Worm (Caenorhabditis elegans): ENCODE measurements around the gene sru-40.

The sru-40 gene

DNA sequence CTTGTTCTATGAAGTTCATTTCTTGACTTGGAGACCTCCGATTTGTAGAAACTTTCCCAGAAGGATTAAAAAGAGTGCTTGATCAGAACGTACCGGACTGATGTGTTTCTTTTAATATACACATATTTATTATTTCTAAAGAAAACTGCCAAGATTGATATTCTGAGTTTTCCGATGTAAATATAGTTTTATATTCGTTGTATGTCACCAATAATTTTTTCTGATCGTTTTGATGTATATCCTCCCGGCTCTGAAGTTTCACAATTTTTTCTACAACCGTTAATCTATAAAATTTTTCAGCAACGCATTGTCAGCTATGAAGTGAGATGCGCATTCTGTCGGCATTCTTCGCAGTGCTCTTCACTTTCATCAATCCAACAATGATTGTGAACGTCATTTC is 37.2 kb downstream of the sru-40 start, which contains the start of gene F46B6.9:
Gene F46B6.9, plus strand, starts transcription at position 301 of the 400 bp plus-strand sequence.
- TF ChIP-seq tbx-8 (GFP tag; optimal IDR thresholded peaks at IDR 0.05) (no peak), mab-5 (tag; optimal IDR thresholded peaks at IDR 0.05) (no peak), hlh-1 (tag; optimal IDR thresholded peaks at IDR 0.05) (no peak), nhr-28 (tag; optimal IDR thresholded peaks at IDR 0.05) (no peak), lsy-2 (tag; optimal IDR thresholded peaks at IDR 0.05) (no peak), ceh-83 (GFP tag; optimal IDR thresholded peaks at IDR 0.05) (no peak), ceh-43 (GFP tag; optimal IDR thresholded peaks at IDR 0.05) (no peak), unc-39 (tag; optimal IDR thresholded peaks at IDR 0.05) (no peak), lin-32 (GFP tag; optimal IDR thresholded peaks at IDR 0.05) (no peak), unc-120 (tag; optimal IDR thresholded peaks at IDR 0.05; ENCODE audit: poor library complexity, severe bottlenecking) (no peak), elt-3 (tag; optimal IDR thresholded peaks at IDR 0.05) (no peak), blmp-1 (tag; optimal IDR thresholded peaks at IDR 0.05) (no peak), cnd-1 (tag; optimal IDR thresholded peaks at IDR 0.05) (no peak)

DNA sequence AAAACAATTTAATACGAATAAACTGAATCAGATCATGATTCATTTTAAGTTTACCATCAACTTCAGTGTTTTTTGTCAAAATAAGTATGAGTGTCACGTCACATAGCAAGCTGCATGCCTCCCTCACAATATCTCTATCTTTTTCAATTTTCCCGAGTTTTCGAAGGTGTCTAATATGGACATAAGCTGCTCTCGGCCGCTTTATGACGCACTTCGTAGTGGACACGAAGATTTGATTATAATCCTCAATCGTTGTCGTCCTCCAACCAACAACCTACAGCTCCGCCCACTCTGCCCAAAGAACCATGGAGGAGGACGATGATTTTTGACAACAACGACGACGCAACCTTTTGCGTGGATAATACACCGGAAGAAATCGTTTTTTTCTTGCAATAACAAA is 37.8 kb downstream of the sru-40 start:
- TF ChIP-seq ztf-11 (tag; optimal IDR thresholded peaks at IDR 0.05) (no peak), unc-62 (GFP tag; optimal IDR thresholded peaks at IDR 0.05) (no peak), nhr-76 (tag; optimal IDR thresholded peaks at IDR 0.05) (no peak), mep-1 (tag; optimal IDR thresholded peaks at IDR 0.05) (no peak), snpc-4 (tag; optimal IDR thresholded peaks at IDR 0.05) (no peak), ces-1 (GFP tag; optimal IDR thresholded peaks at IDR 0.05) (peak; percentile 17), hlh-1 (tag; optimal IDR thresholded peaks at IDR 0.05) (no peak)

DNA sequence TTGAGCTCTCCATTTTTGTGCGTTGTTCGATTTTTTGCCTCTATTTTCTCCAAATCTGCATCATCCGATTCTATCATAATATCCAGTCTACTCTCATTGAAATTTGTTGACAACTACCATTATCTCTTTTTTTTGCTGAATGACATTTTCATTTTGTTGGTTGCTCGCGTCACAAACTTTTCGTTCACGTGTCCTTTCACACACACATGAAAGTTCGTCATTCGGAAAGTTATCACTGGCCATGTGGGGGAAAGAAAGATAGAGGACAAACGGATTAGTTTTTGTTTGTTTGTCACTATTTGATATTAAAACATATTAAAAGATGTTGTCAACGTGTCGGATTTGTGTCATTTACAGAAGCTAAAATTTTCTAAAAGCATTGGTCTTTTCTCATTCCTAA is 38.8 kb downstream of the sru-40 start:
- no peak for TF ChIP-seq elt-1 (tag; optimal IDR thresholded peaks at IDR 0.05; ENCODE audit: borderline replicate concordance, insufficient read depth)
- no peak for TF ChIP-seq pha-4 (tag; optimal IDR thresholded peaks at IDR 0.05)
- no peak for TF ChIP-seq ceh-83 (GFP tag; optimal IDR thresholded peaks at IDR 0.05)
- no peak for TF ChIP-seq blmp-1 (tag; optimal IDR thresholded peaks at IDR 0.05)
- TF ChIP-seq M03D4.4 (tag; optimal IDR thresholded peaks at IDR 0.05), result no peak
- TF ChIP-seq unc-39 (tag; optimal IDR thresholded peaks at IDR 0.05), result no peak
- no peak for TF ChIP-seq flh-1 (GFP tag; optimal IDR thresholded peaks at IDR 0.05)
- TF ChIP-seq unc-62 (GFP tag; optimal IDR thresholded peaks at IDR 0.05), result no peak
- TF ChIP-seq nhr-2 (tag; optimal IDR thresholded peaks at IDR 0.05), result no peak
- TF ChIP-seq ztf-11 (tag; optimal IDR thresholded peaks at IDR 0.05), result no peak
- TF ChIP-seq lin-13 (tag; optimal IDR thresholded peaks at IDR 0.05), result no peak
- no peak for TF ChIP-seq ces-1 (GFP tag; optimal IDR thresholded peaks at IDR 0.05)
- no peak for TF ChIP-seq bed-3 (GFP tag; optimal IDR thresholded peaks at IDR 0.05)
- no peak for TF ChIP-seq sem-2 (GFP tag; optimal IDR thresholded peaks at IDR 0.05)
- TF ChIP-seq tbx-8 (GFP tag; optimal IDR thresholded peaks at IDR 0.05), result no peak
- no peak for TF ChIP-seq ceh-43 (GFP tag; optimal IDR thresholded peaks at IDR 0.05)
- no peak for TF ChIP-seq unc-120 (tag; optimal IDR thresholded peaks at IDR 0.05; ENCODE audit: poor library complexity, severe bottlenecking)
- no peak for TF ChIP-seq zip-8 (tag; optimal IDR thresholded peaks at IDR 0.05)

DNA sequence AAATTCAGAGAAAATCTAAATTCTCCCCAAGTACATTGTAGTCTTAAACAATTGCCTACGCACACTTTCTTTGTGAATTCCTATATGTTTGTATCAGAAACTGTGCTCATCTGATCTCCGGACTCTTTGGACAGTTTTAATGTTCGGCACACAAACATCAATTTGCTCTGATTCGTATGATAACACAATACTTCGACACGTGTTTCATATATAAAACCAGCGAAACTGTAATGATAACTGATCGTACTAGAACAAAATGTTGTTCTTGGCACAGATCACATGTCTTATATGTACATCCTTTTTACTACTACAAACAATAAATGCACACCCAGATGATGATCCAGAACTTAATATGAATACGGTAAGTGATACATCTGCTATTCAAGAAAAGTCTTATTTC is 42.5 kb downstream of the sru-40 start, which contains the start of gene lipl-2:
Gene lipl-2, plus strand, starts transcription at position 236 of the 400 bp plus-strand sequence.
- no peak for TF ChIP-seq ham-2 (GFP tag; optimal IDR thresholded peaks at IDR 0.05)
- TF ChIP-seq tbx-8 (GFP tag; optimal IDR thresholded peaks at IDR 0.05), result no peak
- no peak for TF ChIP-seq elt-1 (tag; optimal IDR thresholded peaks at IDR 0.05; ENCODE audit: borderline replicate concordance, insufficient read depth)
- no peak for TF ChIP-seq zip-8 (tag; optimal IDR thresholded peaks at IDR 0.05)
- TF ChIP-seq unc-120 (tag; optimal IDR thresholded peaks at IDR 0.05; ENCODE audit: poor library complexity, severe bottlenecking), result no peak
- TF ChIP-seq unc-39 (tag; optimal IDR thresholded peaks at IDR 0.05), result no peak
- no peak for TF ChIP-seq ceh-39 (tag; optimal IDR thresholded peaks at IDR 0.05)
- TF ChIP-seq hlh-1 (tag; optimal IDR thresholded peaks at IDR 0.05), result no peak
- TF ChIP-seq bed-3 (GFP tag; optimal IDR thresholded peaks at IDR 0.05), result no peak
- TF ChIP-seq nhr-237 (tag; optimal IDR thresholded peaks at IDR 0.05), result no peak
- no peak for TF ChIP-seq drap-1 (GFP tag; optimal IDR thresholded peaks at IDR 0.05)
- no peak for TF ChIP-seq elt-3 (tag; optimal IDR thresholded peaks at IDR 0.05)
- TF ChIP-seq sptf-1 (tag; optimal IDR thresholded peaks at IDR 0.05), result no peak
- TF ChIP-seq snpc-4 (tag; optimal IDR thresholded peaks at IDR 0.05), result no peak
- TF ChIP-seq unc-62 (GFP tag; optimal IDR thresholded peaks at IDR 0.05), result no peak

Data from whole organism, mixed stage, embryonic.